Fruit fly (Drosophila melanogaster) ovary, adult (tissue): ENCODE measurements around the gene SPE.

Source experiments
- CG17801 ChIP-seq: fragments of 200-800 bp; optimal IDR thresholded peaks from 2 replicates; lab custom pipeline; 2019; ENCODE audit warnings: missing biosample characterization, mild to moderate bottlenecking, missing genetic modification characterization, moderate library complexity; ENCODE audit not compliant: partially characterized antibody

SPE gene

DNA sequence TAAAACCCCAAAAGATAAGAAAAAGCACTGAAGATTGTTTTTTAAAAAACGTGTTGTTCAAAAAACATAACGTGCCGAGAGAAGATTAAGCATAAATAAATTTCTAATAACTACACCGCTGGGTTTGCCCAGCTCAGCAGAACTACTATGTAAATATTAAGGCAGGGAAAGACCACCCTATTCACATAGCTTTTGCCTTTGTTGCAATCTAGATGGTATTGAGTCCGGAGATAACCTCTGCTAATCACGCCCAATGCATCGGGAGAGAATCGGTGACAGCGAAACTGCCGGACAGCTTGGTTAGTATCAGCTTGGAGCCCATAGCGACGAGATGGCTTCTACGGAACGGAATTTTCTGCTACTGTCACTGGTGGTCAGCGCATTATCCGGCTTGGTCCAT, at the start of gene SPE:
Gene SPE (plus strand): TSS at position 301 of the 400 bp plus-strand sequence.
- TF ChIP-seq CG17801 (GFP tag; lab: Kevin White, UChicago): no peak

- no peak for TF ChIP-seq CG17801 (GFP tag; lab: Kevin White, UChicago)
These were observed 48.8 kb upstream of the SPE start for dm6 chr3R:23637277-23637676.

- TF ChIP-seq CG17801 (GFP tag; lab: Kevin White, UChicago): no peak
These were observed 47.7 kb upstream of the SPE start for dm6 chr3R:23638351-23638750.

DNA sequence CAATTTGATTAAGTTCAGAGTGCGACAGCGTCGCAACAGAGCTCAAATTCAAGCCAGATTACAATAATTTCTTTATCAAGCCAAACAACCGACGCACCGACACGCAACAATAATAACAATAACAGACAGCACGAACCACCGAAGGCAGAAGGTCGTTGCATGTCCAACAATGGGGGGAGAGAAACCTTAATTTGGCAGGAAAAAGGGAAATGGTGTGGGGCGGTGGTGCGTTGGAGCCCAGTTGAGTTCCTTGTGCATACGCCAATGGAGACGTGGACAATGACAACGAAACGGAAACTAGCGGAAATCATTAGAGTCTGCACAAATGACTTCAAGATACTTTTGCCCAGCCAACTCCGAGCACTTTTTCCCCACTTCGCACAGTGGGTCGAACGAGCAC, 46.5 kb upstream of the SPE start:
- no peak for TF ChIP-seq CG17801 (GFP tag; lab: Kevin White, UChicago)

- TF ChIP-seq CG17801 (GFP tag; lab: Kevin White, UChicago): no peak
These were observed 43.2 kb upstream of the SPE start for dm6 chr3R:23642836-23643235.

DNA sequence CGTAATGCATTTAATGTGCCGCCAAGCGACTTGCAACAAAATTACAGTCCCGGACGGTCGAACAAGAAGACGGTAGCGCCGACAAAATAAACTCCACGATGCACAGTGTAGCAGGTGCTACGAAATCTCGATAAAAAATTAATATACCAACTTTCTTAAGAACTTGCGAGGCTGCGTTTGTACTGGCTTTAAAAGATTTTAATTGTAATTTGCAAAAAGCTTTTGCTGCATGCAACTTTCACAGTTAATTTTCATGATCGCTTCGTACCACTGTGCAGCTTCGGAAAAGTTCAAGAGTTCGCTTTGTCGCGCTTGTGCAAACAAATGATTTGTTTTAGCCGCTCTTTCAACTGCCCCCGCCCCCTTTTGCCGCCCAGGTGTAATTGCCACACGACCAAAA, 39.9 kb upstream of the SPE start:
- TF ChIP-seq CG17801 (GFP tag; lab: Kevin White, UChicago): peak; percentile 42

- no peak for TF ChIP-seq CG17801 (GFP tag; lab: Kevin White, UChicago)
These were observed 36.2 kb upstream of the SPE start for dm6 chr3R:23649831-23650230.

DNA sequence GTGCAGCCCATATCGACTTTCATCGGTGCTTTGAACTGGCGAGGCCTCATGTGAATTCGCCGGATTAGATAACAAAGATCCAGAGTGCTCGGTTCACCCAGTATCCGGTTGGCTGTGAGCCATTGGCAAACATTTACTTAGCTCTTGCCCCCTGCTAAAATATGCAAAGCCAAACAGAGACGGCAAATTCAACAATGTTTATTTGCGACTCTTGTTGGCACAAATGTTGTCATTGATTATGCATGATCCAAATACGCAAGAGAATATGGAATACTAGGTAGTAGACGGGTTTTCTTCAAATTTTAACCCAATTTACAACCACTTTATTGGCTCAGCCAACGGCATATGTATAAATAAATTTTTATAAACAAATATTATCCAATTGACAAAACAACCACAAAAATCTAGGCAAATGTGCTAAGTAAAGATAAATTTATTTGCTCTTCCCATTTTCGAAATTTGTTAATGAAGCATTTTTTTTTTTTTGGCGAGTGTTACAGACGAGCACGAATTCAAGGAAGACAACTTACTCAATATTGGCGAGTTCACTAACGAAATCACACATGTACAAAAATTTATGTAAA, 33.4 kb upstream of the SPE start:
- no peak for TF ChIP-seq CG17801 (GFP tag; lab: Kevin White, UChicago)

DNA sequence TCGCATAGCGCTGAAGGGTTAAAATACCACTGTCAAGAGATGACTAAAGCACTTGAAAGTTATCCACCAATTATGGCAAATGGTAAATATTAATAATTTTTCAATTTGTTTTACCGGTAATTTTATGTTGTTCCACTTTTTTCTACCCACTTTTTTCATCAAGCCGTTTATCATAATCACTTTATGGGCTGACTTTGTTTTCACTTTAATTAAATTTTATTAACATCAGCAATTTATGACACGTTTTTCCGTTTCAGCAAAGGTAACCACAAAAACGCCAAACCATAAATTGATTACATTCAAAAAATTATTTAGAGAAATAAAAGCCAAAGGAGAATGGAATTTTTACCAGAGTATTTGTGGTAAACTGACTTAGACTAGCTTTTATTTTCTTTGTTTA, 30.6 kb upstream of the SPE start:
- peak; percentile 20 for TF ChIP-seq CG17801 (GFP tag; lab: Kevin White, UChicago)

DNA sequence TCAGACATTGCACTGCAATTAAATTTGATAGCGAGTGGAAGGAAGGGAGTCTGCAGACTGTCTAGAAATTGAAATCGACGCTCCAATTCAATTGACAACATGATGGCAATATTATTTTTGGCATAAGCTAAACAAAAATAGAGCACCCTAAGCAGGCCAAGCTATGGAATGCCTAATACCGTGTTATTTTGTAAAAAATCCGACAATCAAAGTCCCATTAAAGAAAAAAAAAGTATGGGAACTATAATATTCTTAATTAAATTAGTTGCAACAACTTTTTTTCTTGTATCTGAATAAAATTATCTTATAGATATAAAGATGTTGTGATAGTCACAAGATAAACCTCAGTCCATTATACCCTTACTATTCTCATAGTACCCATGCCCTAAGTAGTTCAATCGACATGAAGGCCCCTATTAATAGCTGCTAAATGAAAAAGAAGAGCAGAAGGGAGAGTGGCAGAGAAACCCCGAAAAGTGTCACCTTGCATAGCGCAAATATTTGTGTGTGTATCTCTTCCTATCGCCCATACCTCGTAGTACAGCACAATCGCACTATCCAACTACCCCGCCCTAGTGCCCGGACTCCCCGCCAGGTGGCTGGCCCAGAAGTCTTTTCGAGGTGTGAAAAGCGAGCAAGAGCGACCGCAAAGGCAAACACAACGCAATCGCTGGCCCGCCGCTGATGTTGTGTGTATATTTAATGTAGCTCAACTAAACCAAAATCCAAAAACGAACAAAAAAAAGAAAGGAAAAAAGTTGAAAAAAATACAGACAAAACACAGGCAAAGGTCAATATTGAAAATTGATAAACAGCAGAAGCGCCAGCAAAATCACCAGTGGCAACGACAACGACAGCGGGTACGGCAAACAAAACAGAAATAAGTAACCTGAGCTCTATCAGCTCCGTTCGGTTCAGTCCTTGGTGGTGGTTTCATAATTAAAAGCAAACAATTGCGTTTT, 28.4 kb upstream of the SPE start:
- no peak for TF ChIP-seq CG17801 (GFP tag; lab: Kevin White, UChicago)

DNA sequence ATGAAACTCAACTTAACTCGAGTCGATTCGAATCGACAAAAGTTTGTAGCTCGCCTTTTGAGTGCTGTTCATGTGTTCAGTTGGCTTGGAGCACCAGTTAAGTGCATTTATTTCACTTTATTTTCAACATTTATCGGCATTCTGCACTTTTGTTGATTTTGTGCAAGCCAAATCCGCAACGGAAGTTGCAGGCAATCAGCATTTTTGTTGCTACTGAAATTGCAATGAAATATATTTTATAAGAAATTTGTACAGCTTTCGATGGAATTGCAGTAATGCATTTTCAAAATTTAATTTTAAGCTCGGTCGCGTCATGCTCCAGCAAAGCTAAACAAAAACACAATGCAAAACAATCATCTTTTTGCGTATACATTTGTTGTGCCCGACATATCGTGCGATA, 27.1 kb upstream of the SPE start:
- TF ChIP-seq CG17801 (GFP tag; lab: Kevin White, UChicago): peak; percentile 48

dm6 chr3R:23659598-23659997, 26.5 kb upstream of the SPE start:
- no peak for TF ChIP-seq CG17801 (GFP tag; lab: Kevin White, UChicago)

- TF ChIP-seq CG17801 (GFP tag; lab: Kevin White, UChicago): no peak
These were observed 23.3 kb upstream of the SPE start for dm6 chr3R:23662782-23663181.

dm6 chr3R:23664437-23664836, 21.6 kb upstream of the SPE start:
- TF ChIP-seq CG17801 (GFP tag; lab: Kevin White, UChicago): no peak

- no peak for TF ChIP-seq CG17801 (GFP tag; lab: Kevin White, UChicago)
These were observed 19.3 kb upstream of the SPE start for dm6 chr3R:23666672-23667211.

- no peak for TF ChIP-seq CG17801 (GFP tag; lab: Kevin White, UChicago)
These were observed 18.6 kb upstream of the SPE start for dm6 chr3R:23667451-23667850.
